Fruit fly (Drosophila melanogaster): ENCODE results near the gene Nepl8.

The Nepl8 gene

dm6 chr2L:16498100-16498499 lies 10.2 kb downstream of the Nepl8 start (continued):
- TF ChIP-seq Hr78 (GFP tag; optimal IDR thresholded peaks at IDR 0.05) = no peak
- TF ChIP-seq Bgb (GFP tag; IDR thresholded peaks at IDR 0.05; ENCODE audit: partially characterized antibody) = no peak
- TF ChIP-seq CG8388 (GFP tag; optimal IDR thresholded peaks at IDR 0.05) = peak; percentile 43
- no peak for TF ChIP-seq oc (tag; optimal IDR thresholded peaks at IDR 0.05)
- 0 out of 3 replicates have a peak, but pooled peaks have one; percentile 9 for TF ChIP-seq CG34422 (GFP tag; IDR thresholded peaks at IDR 0.05)
- peak; percentile 42 for TF ChIP-seq fd3F (GFP tag; optimal IDR thresholded peaks at IDR 0.05)
- peak; percentile 75 for TF ChIP-seq Drgx (GFP tag; IDR thresholded peaks at IDR 0.05)
- TF ChIP-seq gro (GFP tag; optimal IDR thresholded peaks at IDR 0.05) = no peak
- 0 out of 3 replicates have a peak, but pooled peaks have one; percentile 27 for TF ChIP-seq otp (GFP tag; IDR thresholded peaks at IDR 0.05)
- peak; percentile 21 for TF ChIP-seq fd96Cb (tag; optimal IDR thresholded peaks at IDR 0.05)
- peak; percentile 38 for TF ChIP-seq CG4424 (GFP tag; optimal IDR thresholded peaks at IDR 0.05)
- no peak for TF ChIP-seq salm (tag; optimal IDR thresholded peaks at IDR 0.05)
- TF ChIP-seq CG9727 (GFP tag; optimal IDR thresholded peaks at IDR 0.05) = peak; percentile 16
- peak; percentile 4 for TF ChIP-seq CG8924 (tag; optimal IDR thresholded peaks at IDR 0.05)
- TF ChIP-seq row (GFP tag; IDR thresholded peaks at IDR 0.05) = peak; percentile 61; the same call in 2 of the 3 replicates
- 0 out of 3 replicates have a peak, but pooled peaks have one; percentile 22 for TF ChIP-seq B-H1 (GFP tag; IDR thresholded peaks at IDR 0.05)
- no peak for TF ChIP-seq CG5953 (GFP tag; IDR thresholded peaks at IDR 0.05)
- TF ChIP-seq chinmo (GFP tag; IDR thresholded peaks at IDR 0.05; ENCODE audit: partially characterized antibody) = no peak
- TF ChIP-seq CG7357 (GFP tag; IDR thresholded peaks at IDR 0.05) = no peak; the same call in 2 of the 3 replicates
- no peak for TF ChIP-seq Ets97D (GFP tag; optimal IDR thresholded peaks at IDR 0.05)
- TF ChIP-seq chm (GFP tag; IDR thresholded peaks at IDR 0.05) = no peak
- no peak for TF ChIP-seq sr (GFP tag; IDR thresholded peaks at IDR 0.05)
- peak; percentile 67 for TF ChIP-seq vvl (GFP tag; IDR thresholded peaks at IDR 0.05)
- no peak for TF ChIP-seq Doc3 (GFP tag; IDR thresholded peaks at IDR 0.05; ENCODE audit: partially characterized antibody)
- peak; percentile 60 for TF ChIP-seq dmrt99B (tag; optimal IDR thresholded peaks at IDR 0.05)
- TF ChIP-seq CG2678 (tag; optimal IDR thresholded peaks at IDR 0.05) = peak; percentile 33
- TF ChIP-seq PHDP (tag; optimal IDR thresholded peaks at IDR 0.05) = no peak
- TF ChIP-seq ken (GFP tag; IDR thresholded peaks at IDR 0.05) = 0 out of 3 replicates have a peak, but pooled peaks have one; percentile 37
- peak; percentile 32 for TF ChIP-seq Asciz (GFP tag; optimal IDR thresholded peaks at IDR 0.05)
- no peak for TF ChIP-seq CG10654 (GFP tag; optimal IDR thresholded peaks at IDR 0.05)
- TF ChIP-seq Sox100B (GFP tag; optimal IDR thresholded peaks at IDR 0.05) = peak; percentile 14
- TF ChIP-seq CG4282 (GFP tag; optimal IDR thresholded peaks at IDR 0.05) = no peak
- no peak for TF ChIP-seq mirr (GFP tag; optimal IDR thresholded peaks at IDR 0.05)
- TF ChIP-seq rib (GFP tag; IDR thresholded peaks at IDR 0.05) = no peak
- peak; percentile 52; the same call in 1 of the 2 replicates for TF ChIP-seq HLH3B (GFP tag; IDR thresholded peaks at IDR 0.05)

dm6 chr2L:16499559-16499958 lies 11.6 kb downstream of the Nepl8 start:
- TF ChIP-seq dmrt99B (tag; optimal IDR thresholded peaks at IDR 0.05) = peak; percentile 14
- peak; percentile 45 for TF ChIP-seq Med (GFP tag)
- TF ChIP-seq vvl (GFP tag; IDR thresholded peaks at IDR 0.05) = 0 out of 2 replicates have a peak, but pooled peaks have one; percentile 30
- TF ChIP-seq CG18599 (GFP tag; optimal IDR thresholded peaks at IDR 0.05) = peak; percentile 9
- TF ChIP-seq jing (GFP tag; optimal IDR thresholded peaks at IDR 0.05) = no peak
- peak in 1 of 2 experiments; percentile 44 for TF ChIP-seq Pdp1 (GFP tag; optimal IDR thresholded peaks at IDR 0.05)
- peak; percentile 10 for TF ChIP-seq Xbp1 (GFP tag; optimal IDR thresholded peaks at IDR 0.05)
- TF ChIP-seq mirr (GFP tag; optimal IDR thresholded peaks at IDR 0.05) = peak; percentile 55
- peak; percentile 1 for TF ChIP-seq sd (tag; optimal IDR thresholded peaks at IDR 0.05)
- no peak for TF ChIP-seq tna (GFP tag; IDR thresholded peaks at IDR 0.05; ENCODE audit: partially characterized antibody)
- no peak for TF ChIP-seq CG12659 (GFP tag; optimal IDR thresholded peaks at IDR 0.05)
- TF ChIP-seq wek (GFP tag; optimal IDR thresholded peaks at IDR 0.05) = peak; percentile 31
- TF ChIP-seq abd-A (tag; optimal IDR thresholded peaks at IDR 0.05) = peak; percentile 39
- peak; percentile 69 for TF ChIP-seq twi (tag; optimal IDR thresholded peaks at IDR 0.05)
- TF ChIP-seq chinmo (GFP tag; IDR thresholded peaks at IDR 0.05; ENCODE audit: partially characterized antibody) = 0 out of 4 replicates have a peak, but pooled peaks have one; percentile 8

Measured in whole organism, embryonic.